Worm (Caenorhabditis elegans): ENCODE measurements around the gene irld-23.

The irld-23 gene

DNA sequence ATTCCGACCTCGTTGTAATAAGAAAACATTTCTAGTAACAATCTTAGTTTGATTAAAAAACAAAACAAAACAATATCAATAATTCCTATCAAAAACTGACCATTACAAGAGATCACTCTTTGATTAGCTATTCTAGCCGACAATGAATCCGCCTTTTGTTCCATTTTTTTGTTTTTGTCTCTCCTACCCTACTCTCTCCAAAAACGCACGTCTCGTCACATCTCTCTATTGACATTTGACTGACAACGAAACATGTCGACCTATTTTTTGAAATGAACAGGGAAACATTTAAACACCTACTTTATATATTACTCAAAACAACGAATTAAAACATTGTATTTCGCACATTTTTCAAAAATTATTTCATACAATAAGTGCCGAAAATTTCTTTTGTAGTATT is 45.7 kb downstream of the irld-23 start (continued):
- no peak for TF ChIP-seq nhr-42 (GFP tag; IDR thresholded peaks at IDR 0.05)

DNA sequence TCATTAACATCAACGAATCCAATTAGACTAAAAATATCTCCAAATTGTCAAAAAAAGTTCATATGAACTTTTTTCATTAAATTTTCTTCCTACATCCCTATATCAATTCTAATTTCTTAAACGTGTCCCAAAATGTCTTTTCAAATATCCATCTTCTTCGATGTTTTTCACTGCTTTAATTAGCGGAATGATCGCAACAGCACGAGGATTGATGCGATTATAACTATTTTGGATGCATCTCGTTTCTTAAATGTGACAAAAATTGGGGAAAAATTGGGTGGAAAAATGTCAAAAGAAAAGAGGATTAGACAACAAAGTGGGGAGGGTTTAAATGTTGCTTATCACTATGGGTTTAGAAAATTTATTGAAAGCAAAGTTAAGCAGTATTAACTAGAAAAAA is 46.3 kb downstream of the irld-23 start:
- peak; percentile 2 for TF ChIP-seq hlh-30 (tag; optimal IDR thresholded peaks at IDR 0.05; ENCODE audit: insufficient read depth)
- no peak for TF ChIP-seq lim-7 (GFP tag; IDR thresholded peaks at IDR 0.05)

DNA sequence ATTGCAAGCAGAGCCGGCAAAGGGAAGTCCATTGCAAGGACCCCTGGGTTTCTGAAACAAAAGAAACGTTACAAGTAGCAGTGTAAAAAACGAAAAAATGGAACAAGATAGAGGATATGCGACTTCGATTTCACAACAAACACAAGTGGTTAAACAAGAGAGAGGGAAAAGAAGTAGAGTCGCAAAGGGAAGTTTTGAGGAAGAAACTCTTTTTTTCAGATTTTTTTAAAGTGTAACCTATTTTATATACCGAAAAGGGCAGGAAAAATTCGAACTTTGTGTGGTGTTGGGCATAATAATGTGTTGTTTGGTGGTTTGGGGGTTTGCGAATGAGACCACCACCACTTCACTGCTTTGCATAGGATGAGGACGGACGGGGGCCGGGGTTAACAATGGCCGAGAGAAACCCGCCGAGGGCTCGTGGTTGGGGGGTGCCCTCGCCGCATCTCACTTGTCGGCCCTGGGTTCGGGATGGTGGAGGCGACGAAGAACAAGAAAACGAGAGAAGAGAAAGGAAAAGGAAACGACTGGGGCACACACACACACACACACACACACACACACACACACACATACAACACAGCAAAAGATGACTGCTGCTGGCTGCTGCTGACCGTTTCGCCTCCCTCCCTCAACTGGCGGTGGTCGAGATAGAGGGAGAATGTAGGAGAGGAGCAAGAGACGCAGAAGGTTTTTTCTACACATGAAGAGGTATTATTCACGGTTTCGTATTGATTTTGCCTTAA is 50.1 kb downstream of the irld-23 start, which contains the start of gene ptrn-1:
Gene ptrn-1 (minus strand): TSS at position 51 of the 746 bp plus-strand sequence.
- TF ChIP-seq spr-1 (tag; optimal IDR thresholded peaks at IDR 0.05) = no peak
- TF ChIP-seq Y75B8A.6 (GFP tag; IDR thresholded peaks at IDR 0.05) = no peak
- no peak for TF ChIP-seq arid-1 (GFP tag; conservative IDR thresholded peaks at IDR 0.05)
- TF ChIP-seq nhr-102 (tag; optimal IDR thresholded peaks at IDR 0.05) = no peak
- no peak for TF ChIP-seq lin-29 (GFP tag; IDR thresholded peaks at IDR 0.05)
- TF ChIP-seq mdl-1 (tag; optimal IDR thresholded peaks at IDR 0.05) = peak; percentile 58 to 76
- no peak for TF ChIP-seq egl-43 (GFP tag; IDR thresholded peaks at IDR 0.05)
- peak; percentile 50 for TF ChIP-seq fkh-10 (GFP tag; optimal IDR thresholded peaks at IDR 0.05)
- no peak for TF ChIP-seq ZK546.5 (tag; optimal IDR thresholded peaks at IDR 0.05)
- TF ChIP-seq mes-2 (tag; optimal IDR thresholded peaks at IDR 0.05; ENCODE audit: poor library complexity, severe bottlenecking) = peak; percentile 61
- no peak for TF ChIP-seq sdz-12 (GFP tag; optimal IDR thresholded peaks at IDR 0.05)
- TF ChIP-seq nhr-41 (GFP tag; IDR thresholded peaks at IDR 0.05) = no peak
- no peak for TF ChIP-seq zfp-3 (GFP tag; conservative IDR thresholded peaks at IDR 0.05)
- no peak for TF ChIP-seq saeg-2 (GFP tag; IDR thresholded peaks at IDR 0.05)
- no peak for TF ChIP-seq tag-97 (GFP tag; IDR thresholded peaks at IDR 0.05)
- TF ChIP-seq pha-4 (GFP tag; IDR thresholded peaks at IDR 0.05) = 0 out of 2 replicates have a peak, but pooled peaks have one; percentile 29
- TF ChIP-seq pha-4 (tag; optimal IDR thresholded peaks at IDR 0.05) = peak; percentile 2
- no peak for TF ChIP-seq R02D3.7 (tag; optimal IDR thresholded peaks at IDR 0.05)
- TF ChIP-seq lin-39 (tag; optimal IDR thresholded peaks at IDR 0.05) = no peak
- TF ChIP-seq zip-11 (GFP tag; IDR thresholded peaks at IDR 0.05) = no peak
- no peak for TF ChIP-seq unc-130 (GFP tag; optimal IDR thresholded peaks at IDR 0.05)
- TF ChIP-seq Y48G9A.11 (GFP tag; IDR thresholded peaks at IDR 0.05) = no peak
- TF ChIP-seq lir-3 (tag; optimal IDR thresholded peaks at IDR 0.05) = no peak
- no peak for TF ChIP-seq ZK337.2 (GFP tag; IDR thresholded peaks at IDR 0.05)
- TF ChIP-seq nhr-76 (tag; optimal IDR thresholded peaks at IDR 0.05) = no peak
- TF ChIP-seq T20F7.1 (GFP tag; optimal IDR thresholded peaks at IDR 0.05) = no peak
- peak; percentile 52; the same call in 1 of the 2 replicates for TF ChIP-seq lin-1 (GFP tag; IDR thresholded peaks at IDR 0.05)
- 0 out of 2 replicates have a peak, but pooled peaks have one; percentile 31 for TF ChIP-seq dmd-9 (GFP tag; IDR thresholded peaks at IDR 0.05)
- peak; percentile 75 for TF ChIP-seq rbr-2 (tag; optimal IDR thresholded peaks at IDR 0.05)
- no peak for TF ChIP-seq gei-8 (GFP tag; optimal IDR thresholded peaks at IDR 0.05)
- no peak for TF ChIP-seq ceh-44 (GFP tag; IDR thresholded peaks at IDR 0.05)
- TF ChIP-seq nhr-48 (tag; optimal IDR thresholded peaks at IDR 0.05) = no peak
- no peak for TF ChIP-seq lin-15B (tag; optimal IDR thresholded peaks at IDR 0.05)
- TF ChIP-seq nhr-28 (tag; optimal IDR thresholded peaks at IDR 0.05) = peak; percentile 95
- TF ChIP-seq aha-1 (tag) = peak; percentile 98
- no peak for TF ChIP-seq egl-27 (tag; optimal IDR thresholded peaks at IDR 0.05)
- TF ChIP-seq nhr-237 (tag; optimal IDR thresholded peaks at IDR 0.05) = no peak
- no peak for TF ChIP-seq dmd-8 (GFP tag; IDR thresholded peaks at IDR 0.05)
- TF ChIP-seq F37D6.2 (tag; optimal IDR thresholded peaks at IDR 0.05) = no peak
- TF ChIP-seq lsy-2 (tag; optimal IDR thresholded peaks at IDR 0.05) = peak; percentile 30 to 67
- no peak for TF ChIP-seq Y5F2A.4 (GFP tag; optimal IDR thresholded peaks at IDR 0.05)
- TF ChIP-seq php-3 (GFP tag; IDR thresholded peaks at IDR 0.05) = no peak
- TF ChIP-seq mdt-29 (GFP tag; IDR thresholded peaks at IDR 0.05) = no peak
